Worm (Caenorhabditis elegans) whole organism, L3 larva: ENCODE data around the gene eyg-1.

Experiments used
- R02D3.7 ChIP-seq: fragments of 150-350 bp; optimal IDR thresholded peaks from 2 replicates; lab custom pipeline; 2014; ENCODE audit warnings: missing biosample characterization, missing genetic modification characterization
- ama-1 ChIP-seq: fragments of 150-350 bp; optimal IDR thresholded peaks from 2 replicates; lab custom pipeline; 2018
- ceh-9 ChIP-seq: sonication (generic microtip); optimal IDR thresholded peaks from 2 replicates; lab custom pipeline; 2018; ENCODE audit warnings: missing biosample characterization, missing genetic modification characterization
- elt-3 ChIP-seq, 3 experiments: fragments of 150-350 bp in 1 of 3; sonication (generic microtip) in 2 of 3; optimal IDR thresholded peaks; 2 replicates in 2 of 3; 4 replicates in 1 of 3; lab custom pipeline; 2014 to 2017; ENCODE audit warnings: missing biosample characterization in 3 of 3, missing genetic modification characterization in 3 of 3
- fkh-2 ChIP-seq: fragments of 150-350 bp; optimal IDR thresholded peaks from 2 replicates; lab custom pipeline; 2014; ENCODE audit warnings: missing biosample characterization, missing genetic modification reagents, missing genetic modification characterization
- nhr-237 ChIP-seq: fragments of 150-350 bp; optimal IDR thresholded peaks from 2 replicates; lab custom pipeline; 2014; ENCODE audit warnings: missing biosample characterization, missing genetic modification characterization
- nhr-77 ChIP-seq: fragments of 150-350 bp; optimal IDR thresholded peaks from 2 replicates; lab custom pipeline; 2014; ENCODE audit warnings: missing biosample characterization, missing genetic modification characterization
- snpc-4 ChIP-seq: fragments of 150-350 bp; optimal IDR thresholded peaks from 2 replicates; lab custom pipeline; 2014; ENCODE audit warnings: missing biosample characterization, missing genetic modification characterization
- unc-39 ChIP-seq: sonication (generic microtip); optimal IDR thresholded peaks from 4 replicates; lab custom pipeline; 2017; ENCODE audit warnings: missing biosample characterization, missing genetic modification characterization
- ztf-11 ChIP-seq: fragments of 150-350 bp; optimal IDR thresholded peaks from 2 replicates; lab custom pipeline; 2014; ENCODE audit warnings: missing biosample characterization, missing genetic modification characterization

ce11 chrII:9834921-9835320 lies 7.2 kb upstream of the eyg-1 start, which contains the start of gene arrd-5:
- TF ChIP-seq unc-39 (no peak), nhr-237 (tag; lab: Kevin White, UChicago) (no peak), nhr-77 (tag; lab: Kevin White, UChicago) (no peak), ztf-11 (no peak), ama-1 (lab: Kevin White, UChicago) (no peak), R02D3.7 (tag; lab: Kevin White, UChicago) (no peak), snpc-4 (tag; lab: Kevin White, UChicago) (no peak), fkh-2 (no peak), ceh-9 (tag; lab: Kevin White, UChicago) (no peak), elt-3 (tag; optimal IDR thresholded peaks at IDR 0.05; lab: Kevin White, UChicago) (no peak)
